Worm (Caenorhabditis elegans): ENCODE data around the gene Y17D7C.1.
A peak's percentile ranks its signal among the peaks of the same experiment; 100 is the strongest.

Gene Y17D7C.1

DNA sequence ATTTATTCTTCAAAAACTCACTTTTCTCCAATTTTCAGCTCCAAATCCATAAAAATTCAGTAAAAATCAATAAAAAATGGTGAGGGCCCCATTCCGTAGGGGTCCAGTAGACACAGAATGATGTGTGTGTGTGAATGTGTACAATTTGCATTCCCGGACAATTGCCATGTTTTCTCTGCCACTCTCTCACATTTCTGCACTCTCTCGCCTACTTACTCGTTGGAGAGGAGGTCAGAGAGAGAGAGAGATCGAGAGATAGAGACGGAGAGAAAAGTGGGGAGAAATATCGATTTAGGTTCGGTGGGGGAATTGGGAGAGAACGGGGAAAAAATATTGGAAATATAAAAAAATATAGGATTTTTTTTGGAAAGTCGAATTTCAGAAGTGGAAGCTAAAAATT, 17.2 kb downstream of the Y17D7C.1 start (continued):
- no peak for TF ChIP-seq ceh-24 (tag; optimal IDR thresholded peaks at IDR 0.05)
- TF ChIP-seq F13H6.1 (tag; optimal IDR thresholded peaks at IDR 0.05), result peak; percentile 58
- TF ChIP-seq gmeb-2 (tag; optimal IDR thresholded peaks at IDR 0.05), result no peak
- TF ChIP-seq ceh-2 (tag; optimal IDR thresholded peaks at IDR 0.05), result peak; percentile 7
- TF ChIP-seq unc-42 (tag; optimal IDR thresholded peaks at IDR 0.05), result peak; percentile 85
- TF ChIP-seq hlh-13 (GFP tag; optimal IDR thresholded peaks at IDR 0.05), result no peak
- TF ChIP-seq ceh-31 (tag; optimal IDR thresholded peaks at IDR 0.05), result peak; percentile 97
- peak; percentile 14 for TF ChIP-seq elt-2 (tag; optimal IDR thresholded peaks at IDR 0.05)
- TF ChIP-seq pat-9 (tag; optimal IDR thresholded peaks at IDR 0.05), result peak; percentile 49
- TF ChIP-seq mec-3 (tag; optimal IDR thresholded peaks at IDR 0.05; ENCODE audit: borderline replicate concordance), result no peak
- TF ChIP-seq ceh-30 (tag; optimal IDR thresholded peaks at IDR 0.05), result peak; percentile 92
- peak; percentile 27 for TF ChIP-seq ceh-6 (GFP tag; optimal IDR thresholded peaks at IDR 0.05)
- TF ChIP-seq hlh-15 (tag; optimal IDR thresholded peaks at IDR 0.05), result no peak
- TF ChIP-seq K09A11.1 (tag; optimal IDR thresholded peaks at IDR 0.05; ENCODE audit: insufficient read depth), result no peak
- peak; percentile 49 for TF ChIP-seq C08G9.2 (tag; optimal IDR thresholded peaks at IDR 0.05)
- TF ChIP-seq pros-1 (tag; optimal IDR thresholded peaks at IDR 0.05), result peak; percentile 79
- TF ChIP-seq ets-4 (tag; optimal IDR thresholded peaks at IDR 0.05), result peak; percentile 62
- no peak for TF ChIP-seq hlh-6 (tag; optimal IDR thresholded peaks at IDR 0.05)
- peak; percentile 92 for TF ChIP-seq unc-55 (GFP tag; optimal IDR thresholded peaks at IDR 0.05)
- no peak for TF ChIP-seq sox-4 (tag; optimal IDR thresholded peaks at IDR 0.05)
- no peak for TF ChIP-seq ttx-3 (tag; optimal IDR thresholded peaks at IDR 0.05)
- peak; percentile 54 for TF ChIP-seq unc-86 (tag; optimal IDR thresholded peaks at IDR 0.05)
- no peak for TF ChIP-seq madf-2 (tag; optimal IDR thresholded peaks at IDR 0.05)
- TF ChIP-seq K02D7.2 (tag; optimal IDR thresholded peaks at IDR 0.05), result no peak
- no peak for TF ChIP-seq C38D4.7 (GFP tag; optimal IDR thresholded peaks at IDR 0.05)
- no peak for TF ChIP-seq ceh-45 (GFP tag; IDR thresholded peaks at IDR 0.05)
- no peak for TF ChIP-seq pag-3 (tag; optimal IDR thresholded peaks at IDR 0.05; ENCODE audit: borderline replicate concordance)
- TF ChIP-seq pax-1 (tag; optimal IDR thresholded peaks at IDR 0.05), result peak; percentile 70
- no peak for TF ChIP-seq ref-2 (tag; optimal IDR thresholded peaks at IDR 0.05)
- TF ChIP-seq dmd-4 (tag; optimal IDR thresholded peaks at IDR 0.05; ENCODE audit: borderline replicate concordance), result peak; percentile 35
- TF ChIP-seq lim-6 (tag; optimal IDR thresholded peaks at IDR 0.05), result peak; percentile 56
- peak; percentile 65 for TF ChIP-seq pqm-1 (tag; optimal IDR thresholded peaks at IDR 0.05)
- peak; percentile 24 for TF ChIP-seq odd-2 (tag; optimal IDR thresholded peaks at IDR 0.05)
- TF ChIP-seq ceh-22 (tag; optimal IDR thresholded peaks at IDR 0.05), result peak; percentile 9
- peak; percentile 61 for TF ChIP-seq sdc-2 (tag; optimal IDR thresholded peaks at IDR 0.05)
- TF ChIP-seq hlh-8 (tag; optimal IDR thresholded peaks at IDR 0.05), result no peak
- no peak for TF ChIP-seq nhr-232 (tag; optimal IDR thresholded peaks at IDR 0.05)

DNA sequence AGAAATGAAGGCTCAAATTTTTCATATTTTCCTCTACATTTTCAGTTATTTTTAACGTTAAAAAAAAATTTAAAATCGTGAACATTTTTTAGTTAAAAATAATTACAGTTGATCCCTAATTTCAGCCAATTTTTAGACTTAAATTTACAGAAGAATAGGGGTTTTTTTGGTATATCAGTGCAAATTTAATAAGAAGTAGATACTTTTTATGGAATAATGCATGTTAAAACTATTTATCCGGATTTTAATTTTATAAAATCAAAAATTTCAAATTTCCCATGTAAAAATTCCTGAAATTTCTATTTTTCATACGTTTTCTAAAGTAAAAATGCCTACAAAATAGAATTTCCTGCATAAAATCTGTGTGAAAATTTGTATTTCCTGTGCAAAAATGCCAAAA, 17.7 kb downstream of the Y17D7C.1 start:
- TF ChIP-seq ahr-1 (tag; optimal IDR thresholded peaks at IDR 0.05) (no peak), Y22D7AL.16 (tag; optimal IDR thresholded peaks at IDR 0.05) (no peak), dmd-4 (tag; optimal IDR thresholded peaks at IDR 0.05; ENCODE audit: borderline replicate concordance) (no peak), gmeb-2 (tag; optimal IDR thresholded peaks at IDR 0.05) (no peak), ceh-31 (tag; optimal IDR thresholded peaks at IDR 0.05) (no peak), unc-3 (GFP tag; conservative IDR thresholded peaks at IDR 0.05) (no peak), unc-3 (tag; optimal IDR thresholded peaks at IDR 0.05) (no peak), ceh-22 (tag; optimal IDR thresholded peaks at IDR 0.05) (no peak), mec-3 (tag; optimal IDR thresholded peaks at IDR 0.05; ENCODE audit: borderline replicate concordance) (no peak), nfya-1 (tag; optimal IDR thresholded peaks at IDR 0.05) (no peak), ceh-9 (tag; optimal IDR thresholded peaks at IDR 0.05) (no peak), sox-4 (tag; optimal IDR thresholded peaks at IDR 0.05) (no peak), madf-2 (tag; optimal IDR thresholded peaks at IDR 0.05) (no peak), sdc-2 (tag; optimal IDR thresholded peaks at IDR 0.05) (no peak), ceh-30 (tag; optimal IDR thresholded peaks at IDR 0.05) (no peak), pat-9 (tag; optimal IDR thresholded peaks at IDR 0.05) (no peak), ceh-18 (tag; optimal IDR thresholded peaks at IDR 0.05) (no peak), unc-42 (tag; optimal IDR thresholded peaks at IDR 0.05) (no peak), ama-1 (optimal IDR thresholded peaks at IDR 0.05) (no peak), hlh-13 (GFP tag; optimal IDR thresholded peaks at IDR 0.05) (no peak), rnt-1 (tag; optimal IDR thresholded peaks at IDR 0.05) (no peak)
